Fruit fly (Drosophila melanogaster): ENCODE data around the gene CG34428.

Gene CG34428

dm6 chr3L:13036706-13037457 lies 24.7 kb upstream of the CG34428 start, which contains the start of gene Srrm1 (continued):
- TF ChIP-seq CG14965 (GFP tag; optimal IDR thresholded peaks at IDR 0.05; ENCODE audit: borderline replicate concordance) (no peak), CG2120 (GFP tag; optimal IDR thresholded peaks at IDR 0.05) (peak; percentile 61), lilli (GFP tag; optimal IDR thresholded peaks at IDR 0.05) (peak; percentile 72), Lhr (GFP tag; optimal IDR thresholded peaks at IDR 0.05) (peak; percentile 76), pfk (GFP tag; optimal IDR thresholded peaks at IDR 0.05) (peak; percentile 25), CG31365 (tag; optimal IDR thresholded peaks at IDR 0.05) (no peak), D (optimal IDR thresholded peaks at IDR 0.05) (no peak), D (GFP tag; optimal IDR thresholded peaks at IDR 0.05) (no peak), hb (GFP tag; IDR thresholded peaks at IDR 0.05; ENCODE audit: partially characterized antibody) (peak; percentile 90), tio (GFP tag; optimal IDR thresholded peaks at IDR 0.05) (no peak), H2.0 (GFP tag; IDR thresholded peaks at IDR 0.05) (no peak), ap (GFP tag; IDR thresholded peaks at IDR 0.05) (no peak), CG4617 (GFP tag; optimal IDR thresholded peaks at IDR 0.05; ENCODE audit: borderline replicate concordance) (peak; percentile 90), scrt (GFP tag; optimal IDR thresholded peaks at IDR 0.05) (no peak), Sox100B (GFP tag; optimal IDR thresholded peaks at IDR 0.05) (no peak), CG6654 (GFP tag; optimal IDR thresholded peaks at IDR 0.05) (no peak), Oaz (GFP tag; IDR thresholded peaks at IDR 0.05) (no peak), gsb-n (tag; optimal IDR thresholded peaks at IDR 0.05) (no peak), CG14050 (GFP tag; IDR thresholded peaks at IDR 0.05) (no peak), lov (optimal IDR thresholded peaks at IDR 0.05) (no peak), lov (GFP tag; IDR thresholded peaks at IDR 0.05) (no peak), her (GFP tag; optimal IDR thresholded peaks at IDR 0.05) (peak; percentile 51), tap (tag; optimal IDR thresholded peaks at IDR 0.05) (no peak), Ravus (GFP tag; IDR thresholded peaks at IDR 0.05) (no peak), Aef1 (GFP tag; IDR thresholded peaks at IDR 0.05) (no peak), CG3847 (GFP tag; IDR thresholded peaks at IDR 0.05) (peak; percentile 81), CG8924 (tag; optimal IDR thresholded peaks at IDR 0.05) (no peak), nmo (GFP tag; optimal IDR thresholded peaks at IDR 0.05) (peak; percentile 55), CG11085 (GFP tag; IDR thresholded peaks at IDR 0.05) (no peak), Doc2 (GFP tag; IDR thresholded peaks at IDR 0.05) (no peak), CG8089 (GFP tag; optimal IDR thresholded peaks at IDR 0.05) (no peak), Pdp1 (GFP tag; optimal IDR thresholded peaks at IDR 0.05) (peak; percentile 36 to 53), sna (GFP tag; IDR thresholded peaks at IDR 0.05; ENCODE audit: partially characterized antibody) (peak; percentile 79; the same call in 1 of the 2 replicates), da (GFP tag; optimal IDR thresholded peaks at IDR 0.05) (no peak), Dbx (GFP tag; IDR thresholded peaks at IDR 0.05) (peak; percentile 47; the same call in 2 of the 3 replicates), ind (GFP tag; optimal IDR thresholded peaks at IDR 0.05) (peak; percentile 41), zen2 (GFP tag; IDR thresholded peaks at IDR 0.05; ENCODE audit: partially characterized antibody) (peak; percentile 61; the same call in 2 of the 3 replicates), NC2α (GFP tag; optimal IDR thresholded peaks at IDR 0.05) (no peak), wdn (GFP tag; IDR thresholded peaks at IDR 0.05) (no peak), gcm (GFP tag; optimal IDR thresholded peaks at IDR 0.05) (no peak), B-H1 (GFP tag; IDR thresholded peaks at IDR 0.05) (0 out of 3 replicates have a peak, but pooled peaks have one; percentile 23), cad (GFP tag; optimal IDR thresholded peaks at IDR 0.05) (peak; percentile 71), Atf6 (GFP tag; IDR thresholded peaks at IDR 0.05) (no peak), NK7.1 (GFP tag; optimal IDR thresholded peaks at IDR 0.05) (no peak), CG16815 (GFP tag; optimal IDR thresholded peaks at IDR 0.05) (no peak), sd (tag; optimal IDR thresholded peaks at IDR 0.05) (no peak), Trl (optimal IDR thresholded peaks at IDR 0.05) (no peak), Trl (GFP tag; optimal IDR thresholded peaks at IDR 0.05) (peak; percentile 52), CG4282 (GFP tag; optimal IDR thresholded peaks at IDR 0.05) (peak; percentile 46), CG17829 (tag; optimal IDR thresholded peaks at IDR 0.05) (peak; percentile 46), sens-2 (GFP tag; IDR thresholded peaks at IDR 0.05) (no peak)

Data from whole organism, embryonic.